In genomic region chr2L:20793881-20794280, dm6 we compare ENCODE assay signal across 5 fruit fly cellular contexts.
A peak's percentile ranks its signal among the peaks of the same experiment; 100 is the strongest.
TF ChIP-seq lines count a peak whose summit lies in the region.

No protein-coding gene starts in this region.

- TF ChIP-seq CTCF in whole organism, embryonic (GFP tag; optimal IDR thresholded peaks at IDR 0.05; lab: Kevin White, UChicago) = no peak

TF ChIP-seq in whole organism, adult, 20 proteins besides CTCF, POLR2A, EP300 and RAD21 (continues in another document):
- TF ChIP-seq kay (GFP tag; lab: Kevin White, UChicago; ENCODE audit: borderline replicate concordance) (peak; percentile 93), Crg-1 (GFP tag; optimal IDR thresholded peaks at IDR 0.05; lab: Kevin White, UChicago) (no peak), bab1 (GFP tag; optimal IDR thresholded peaks at IDR 0.05; lab: Kevin White, UChicago) (peak; percentile 79), cic (GFP tag; optimal IDR thresholded peaks at IDR 0.05; lab: Kevin White, UChicago) (peak; percentile 67), CG33017 (tag; optimal IDR thresholded peaks at IDR 0.05; lab: Kevin White, UChicago) (peak; percentile 63), CG5204 (GFP tag; optimal IDR thresholded peaks at IDR 0.05; lab: Kevin White, UChicago) (no peak), Clk (GFP tag; optimal IDR thresholded peaks at IDR 0.05; lab: Kevin White, UChicago) (no peak), Hr96 (GFP tag; optimal IDR thresholded peaks at IDR 0.05; lab: Kevin White, UChicago) (peak; percentile 6), CG12768 (GFP tag; optimal IDR thresholded peaks at IDR 0.05; lab: Kevin White, UChicago) (peak; percentile 70), CG14711 (tag; optimal IDR thresholded peaks at IDR 0.05; lab: Kevin White, UChicago) (peak; percentile 19), cnc (optimal IDR thresholded peaks at IDR 0.05; lab: Kevin White, UChicago) (no peak), CG7045 (GFP tag; optimal IDR thresholded peaks at IDR 0.05; lab: Kevin White, UChicago) (no peak), CG11617 (GFP tag; optimal IDR thresholded peaks at IDR 0.05; lab: Kevin White, UChicago) (no peak), toe (GFP tag; optimal IDR thresholded peaks at IDR 0.05; lab: Kevin White, UChicago) (no peak), CG7101 (tag; optimal IDR thresholded peaks at IDR 0.05; lab: Kevin White, UChicago) (peak; percentile 51), pad (GFP tag; optimal IDR thresholded peaks at IDR 0.05; lab: Kevin White, UChicago) (peak; percentile 9), ovo (GFP tag; optimal IDR thresholded peaks at IDR 0.05; lab: Kevin White, UChicago) (peak; percentile 33), tj (GFP tag; optimal IDR thresholded peaks at IDR 0.05; lab: Kevin White, UChicago) (peak; percentile 13)

TF ChIP-seq in whole organism, embryonic, 481 proteins besides CTCF, POLR2A, EP300 and RAD21 (continues in another document):
- TF ChIP-seq CG15479 (GFP tag; optimal IDR thresholded peaks at IDR 0.05; lab: Kevin White, UChicago) (no peak), wor (GFP tag; IDR thresholded peaks at IDR 0.05; lab: Robert Waterston, UW) (no peak), kay (GFP tag; optimal IDR thresholded peaks at IDR 0.05; lab: Kevin White, UChicago) (peak; percentile 47), psq (GFP tag; optimal IDR thresholded peaks at IDR 0.05; lab: Kevin White, UChicago) (no peak), CG18262 (tag; optimal IDR thresholded peaks at IDR 0.05; lab: Kevin White, UChicago) (no peak), CG4404 (GFP tag; IDR thresholded peaks at IDR 0.05; lab: Robert Waterston, UW) (no peak), E2f2 (GFP tag; IDR thresholded peaks at IDR 0.05; lab: Robert Waterston, UW) (no peak), CG14014 (GFP tag; IDR thresholded peaks at IDR 0.05; lab: Robert Waterston, UW) (peak; percentile 36; the same call in 1 of the 2 replicates), CG11504 (tag; optimal IDR thresholded peaks at IDR 0.05; lab: Kevin White, UChicago) (no peak), cg (GFP tag; optimal IDR thresholded peaks at IDR 0.05; lab: Kevin White, UChicago) (peak; percentile 74), Drgx (GFP tag; IDR thresholded peaks at IDR 0.05; lab: Robert Waterston, UW) (peak; percentile 25; the same call in 1 of the 2 replicates), CG8944 (GFP tag; optimal IDR thresholded peaks at IDR 0.05; lab: Kevin White, UChicago) (no peak), Ets65A (GFP tag; lab: Kevin White, UChicago) (no peak), nerfin-2 (GFP tag; IDR thresholded peaks at IDR 0.05; lab: Robert Waterston, UW; ENCODE audit: partially characterized antibody) (0 out of 2 replicates have a peak, but pooled peaks have one; percentile 31), CG8290 (GFP tag; optimal IDR thresholded peaks at IDR 0.05; lab: Kevin White, UChicago) (no peak), CG8290 (tag; optimal IDR thresholded peaks at IDR 0.05; lab: Kevin White, UChicago) (peak in 1 of 2 experiments; percentile 60), scrt (GFP tag; optimal IDR thresholded peaks at IDR 0.05; lab: Kevin White, UChicago) (peak; percentile 20), ro (GFP tag; IDR thresholded peaks at IDR 0.05; lab: Robert Waterston, UW) (no peak)

TF ChIP-seq in whole organism, prepupa, 60 proteins besides CTCF, POLR2A, EP300 and RAD21 (continues in another document):
- TF ChIP-seq vri (GFP tag; optimal IDR thresholded peaks at IDR 0.05; lab: Kevin White, UChicago) (peak; percentile 20), Sox14 (GFP tag; optimal IDR thresholded peaks at IDR 0.05; lab: Kevin White, UChicago) (peak; percentile 2), CG6808 (GFP tag; optimal IDR thresholded peaks at IDR 0.05; lab: Kevin White, UChicago) (peak; percentile 26), ss (GFP tag; optimal IDR thresholded peaks at IDR 0.05; lab: Kevin White, UChicago) (peak; percentile 10 to 37), svp (GFP tag; lab: Kevin White, UChicago) (peak; percentile 70), Met (GFP tag; optimal IDR thresholded peaks at IDR 0.05; lab: Kevin White, UChicago) (peak; percentile 15), CG6854 (GFP tag; optimal IDR thresholded peaks at IDR 0.05; lab: Kevin White, UChicago) (peak; percentile 65), CG3032 (tag; optimal IDR thresholded peaks at IDR 0.05; lab: Kevin White, UChicago) (peak; percentile 12), esn (GFP tag; optimal IDR thresholded peaks at IDR 0.05; lab: Kevin White, UChicago) (peak; percentile 29), CG6163 (GFP tag; IDR thresholded peaks at IDR 0.05; lab: Robert Waterston, UW) (peak; percentile 58; the same call in 2 of the 3 replicates), dsx (GFP tag; optimal IDR thresholded peaks at IDR 0.05; lab: Kevin White, UChicago; ENCODE audit: poor library complexity, severe bottlenecking) (peak; percentile 52), eg (GFP tag; IDR thresholded peaks at IDR 0.05; lab: Robert Waterston, UW) (peak; percentile 45; the same call in 1 of the 3 replicates), CG4318 (GFP tag; optimal IDR thresholded peaks at IDR 0.05; lab: Kevin White, UChicago) (no peak), net (GFP tag; optimal IDR thresholded peaks at IDR 0.05; lab: Kevin White, UChicago) (no peak), CG1621 (tag; optimal IDR thresholded peaks at IDR 0.05; lab: Kevin White, UChicago) (peak; percentile 1), CG8319 (GFP tag; optimal IDR thresholded peaks at IDR 0.05; lab: Kevin White, UChicago) (peak; percentile 28), Sox102F (GFP tag; optimal IDR thresholded peaks at IDR 0.05; lab: Kevin White, UChicago) (peak; percentile 45), CG3919 (GFP tag; optimal IDR thresholded peaks at IDR 0.05; lab: Kevin White, UChicago) (peak; percentile 31), topi (GFP tag; optimal IDR thresholded peaks at IDR 0.05; lab: Kevin White, UChicago) (peak; percentile 30)

TF ChIP-seq in whole organism, pupa, 21 proteins besides CTCF, POLR2A, EP300 and RAD21:
- TF ChIP-seq Snoo (tag; optimal IDR thresholded peaks at IDR 0.05; lab: Kevin White, UChicago) (peak; percentile 36), CG13204 (GFP tag; optimal IDR thresholded peaks at IDR 0.05; lab: Kevin White, UChicago) (no peak), Pif1A (GFP tag; optimal IDR thresholded peaks at IDR 0.05; lab: Kevin White, UChicago) (peak; percentile 6), fd96Ca (GFP tag; IDR thresholded peaks at IDR 0.05; lab: Robert Waterston, UW) (no peak), rn (GFP tag; IDR thresholded peaks at IDR 0.05; lab: Robert Waterston, UW) (no peak), CG15710 (tag; optimal IDR thresholded peaks at IDR 0.05; lab: Kevin White, UChicago) (no peak), EcR (GFP tag; optimal IDR thresholded peaks at IDR 0.05; lab: Kevin White, UChicago) (no peak), Pif1B (GFP tag; optimal IDR thresholded peaks at IDR 0.05; lab: Kevin White, UChicago) (no peak), CG8159 (tag; optimal IDR thresholded peaks at IDR 0.05; lab: Kevin White, UChicago) (no peak), CG12605 (GFP tag; IDR thresholded peaks at IDR 0.05; lab: Robert Waterston, UW) (peak; percentile 35), CG17806 (tag; optimal IDR thresholded peaks at IDR 0.05; lab: Kevin White, UChicago) (no peak), CG4496 (GFP tag; IDR thresholded peaks at IDR 0.05; lab: Robert Waterston, UW) (peak; percentile 56; the same call in 1 of the 3 replicates), Ets98B (GFP tag; IDR thresholded peaks at IDR 0.05; lab: Robert Waterston, UW) (peak; percentile 56; the same call in 1 of the 2 replicates), gl (tag; optimal IDR thresholded peaks at IDR 0.05; lab: Kevin White, UChicago) (no peak)

TF ChIP-seq in whole organism, wandering third instar larva, 38 proteins besides CTCF, POLR2A, EP300 and RAD21 (continues in another document):
- TF ChIP-seq Sp1 (GFP tag; optimal IDR thresholded peaks at IDR 0.05; lab: Kevin White, UChicago) (peak; percentile 20), pan (optimal IDR thresholded peaks at IDR 0.05; lab: Kevin White, UChicago) (no peak), CrebA (GFP tag; optimal IDR thresholded peaks at IDR 0.05; lab: Kevin White, UChicago; ENCODE audit: borderline replicate concordance) (no peak), rgr (GFP tag; optimal IDR thresholded peaks at IDR 0.05; lab: Kevin White, UChicago) (no peak), usp (GFP tag; optimal IDR thresholded peaks at IDR 0.05; lab: Kevin White, UChicago) (no peak), CG9705 (GFP tag; optimal IDR thresholded peaks at IDR 0.05; lab: Kevin White, UChicago) (no peak), sage (GFP tag; optimal IDR thresholded peaks at IDR 0.05; lab: Kevin White, UChicago) (no peak), psq (GFP tag; optimal IDR thresholded peaks at IDR 0.05; lab: Kevin White, UChicago) (peak; percentile 8), dl (GFP tag; optimal IDR thresholded peaks at IDR 0.05; lab: Kevin White, UChicago; ENCODE audit: insufficient read depth in 1 of 2, partially characterized antibody in 2 of 2) (peak in 1 of 2 experiments; percentile 26), dsf (GFP tag; optimal IDR thresholded peaks at IDR 0.05; lab: Kevin White, UChicago; ENCODE audit: borderline replicate concordance) (no peak), CG32264 (GFP tag; optimal IDR thresholded peaks at IDR 0.05; lab: Kevin White, UChicago) (no peak), N (GFP tag; optimal IDR thresholded peaks at IDR 0.05; lab: Kevin White, UChicago) (no peak), Myc (optimal IDR thresholded peaks at IDR 0.05; lab: Kevin White, UChicago) (no peak), Vsx2 (GFP tag; optimal IDR thresholded peaks at IDR 0.05; lab: Kevin White, UChicago; ENCODE audit: partially characterized antibody) (no peak), sv (GFP tag; optimal IDR thresholded peaks at IDR 0.05; lab: Kevin White, UChicago) (no peak), Hr83 (GFP tag; optimal IDR thresholded peaks at IDR 0.05; lab: Kevin White, UChicago; ENCODE audit: poor library complexity, severe bottlenecking) (peak; percentile 91), woc (GFP tag; optimal IDR thresholded peaks at IDR 0.05; lab: Kevin White, UChicago) (no peak), fru (GFP tag; optimal IDR thresholded peaks at IDR 0.05; lab: Kevin White, UChicago) (peak; percentile 63), tai (GFP tag; optimal IDR thresholded peaks at IDR 0.05; lab: Kevin White, UChicago) (no peak), br (GFP tag; optimal IDR thresholded peaks at IDR 0.05; lab: Kevin White, UChicago) (peak; percentile 38), jim (GFP tag; optimal IDR thresholded peaks at IDR 0.05; lab: Kevin White, UChicago) (peak; percentile 56), Mio (GFP tag; optimal IDR thresholded peaks at IDR 0.05; lab: Kevin White, UChicago) (no peak), Jra (GFP tag; optimal IDR thresholded peaks at IDR 0.05; lab: Kevin White, UChicago) (peak; percentile 76), foxo (GFP tag; optimal IDR thresholded peaks at IDR 0.05; lab: Kevin White, UChicago) (no peak), GATAd (GFP tag; optimal IDR thresholded peaks at IDR 0.05; lab: Kevin White, UChicago) (no peak), Dfd (GFP tag; optimal IDR thresholded peaks at IDR 0.05; lab: Kevin White, UChicago) (no peak), lola (GFP tag; optimal IDR thresholded peaks at IDR 0.05; lab: Kevin White, UChicago) (no peak), ey (GFP tag; optimal IDR thresholded peaks at IDR 0.05; lab: Kevin White, UChicago) (no peak), Hr78 (GFP tag; optimal IDR thresholded peaks at IDR 0.05; lab: Kevin White, UChicago) (no peak), Hnf4 (GFP tag; optimal IDR thresholded peaks at IDR 0.05; lab: Kevin White, UChicago) (peak; percentile 53)
